Worm (Caenorhabditis elegans): ENCODE data around the gene math-8.

- TF ChIP-seq ama-1 (optimal IDR thresholded peaks at IDR 0.05) (no peak), sea-1 (GFP tag; conservative IDR thresholded peaks at IDR 0.05) (no peak), B0310.2 (tag; optimal IDR thresholded peaks at IDR 0.05) (no peak), hmg-4 (GFP tag; optimal IDR thresholded peaks at IDR 0.05) (no peak), ets-7 (tag; optimal IDR thresholded peaks at IDR 0.05) (no peak), aly-1 (tag; optimal IDR thresholded peaks at IDR 0.05) (no peak), tbx-11 (GFP tag; IDR thresholded peaks at IDR 0.05) (no peak), F13C5.2 (tag; optimal IDR thresholded peaks at IDR 0.05) (no peak), tbx-37 (GFP tag; conservative IDR thresholded peaks at IDR 0.05) (no peak), flt-1 (GFP tag; IDR thresholded peaks at IDR 0.05) (no peak), hnd-1 (tag; optimal IDR thresholded peaks at IDR 0.05) (no peak), scrt-1 (GFP tag; IDR thresholded peaks at IDR 0.05) (no peak), pes-1 (GFP tag; IDR thresholded peaks at IDR 0.05) (no peak), ceh-13 (GFP tag; optimal IDR thresholded peaks at IDR 0.05) (no peak)
Observed at ce11 chrII:1869120-1869519, 19.9 kb downstream of the math-8 start, which contains the start of gene math-14.

Measured in whole organism, early embryonic.